Worm (Caenorhabditis elegans) whole organism, L4/young adult: Measurements from ENCODE around the gene ZK1307.4.

Source experiments
- W03F9.2 ChIP-seq: fragments of 150-350 bp; optimal IDR thresholded peaks from 2 replicates; lab custom pipeline; 2014; ENCODE audit warnings: missing biosample characterization, missing genetic modification characterization
- dao-5 ChIP-seq: sonication (generic microtip); optimal IDR thresholded peaks from 2 replicates; lab custom pipeline; 2016; ENCODE audit warnings: missing genotype, missing genetic modification characterization, moderate library complexity, missing compliant biosample characterization
- him-1 ChIP-seq: sonication (generic microtip); optimal IDR thresholded peaks from 2 replicates; lab custom pipeline; 2016; ENCODE audit warnings: missing genotype, missing genetic modification reagents, missing genetic modification characterization, missing compliant biosample characterization

Gene ZK1307.4

DNA sequence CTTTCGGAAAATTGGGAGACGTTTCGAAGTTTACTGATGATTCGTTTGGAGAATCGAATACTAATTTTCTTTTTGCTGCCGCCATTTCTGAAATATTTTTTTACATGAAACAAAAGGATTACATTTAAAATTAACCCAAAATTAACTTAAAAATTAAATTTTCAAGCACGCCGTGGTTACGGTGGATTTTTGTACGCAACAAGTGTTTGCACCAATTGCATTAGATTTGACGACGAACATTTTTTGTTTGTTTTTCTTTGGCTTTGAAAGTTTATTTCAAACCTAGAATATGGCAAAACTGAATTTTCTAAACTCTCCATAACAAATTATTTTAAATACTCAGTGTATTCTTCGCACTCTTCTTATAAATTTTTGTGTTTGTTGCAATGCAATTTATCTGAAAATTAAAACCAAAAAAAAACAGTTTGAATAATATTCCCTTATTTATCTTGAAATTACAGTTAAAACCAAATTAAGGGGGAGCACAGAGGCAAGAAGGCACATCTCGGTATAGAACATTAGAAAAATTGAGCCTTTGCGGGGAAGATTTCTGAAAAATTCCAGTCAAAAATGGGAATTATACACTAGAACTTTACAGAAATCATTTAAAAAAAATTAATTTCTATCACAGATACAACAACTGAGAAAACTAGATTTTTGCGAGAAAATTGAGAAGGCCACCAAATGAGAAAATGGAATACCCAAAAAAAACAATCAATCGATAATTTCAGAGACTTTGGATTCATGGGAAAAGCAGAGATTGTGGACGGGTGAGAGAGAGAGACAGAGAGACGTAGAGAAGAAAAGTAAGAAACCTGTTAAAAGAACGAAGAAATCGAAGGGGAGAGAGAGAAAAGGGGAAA, 34.3 kb downstream of the ZK1307.4 start, which contains the start of gene hal-3:
TSS of gene hal-3 (minus strand) at position 87 of the 863 bp plus-strand sequence.
- TF ChIP-seq W03F9.2 (tag; lab: Kevin White, UChicago) (peak; percentile 16), him-1 (no peak)

- TF ChIP-seq W03F9.2 (tag; lab: Kevin White, UChicago) (no peak), him-1 (no peak), dao-5 (tag; lab: Kevin White, UChicago) (no peak)
Observed at ce11 chrII:9614728-9615127, 36.9 kb downstream of the ZK1307.4 start, which contains the start of gene hlh-6. TSS of gene hlh-6 (minus strand) at chrII:9614828.

DNA sequence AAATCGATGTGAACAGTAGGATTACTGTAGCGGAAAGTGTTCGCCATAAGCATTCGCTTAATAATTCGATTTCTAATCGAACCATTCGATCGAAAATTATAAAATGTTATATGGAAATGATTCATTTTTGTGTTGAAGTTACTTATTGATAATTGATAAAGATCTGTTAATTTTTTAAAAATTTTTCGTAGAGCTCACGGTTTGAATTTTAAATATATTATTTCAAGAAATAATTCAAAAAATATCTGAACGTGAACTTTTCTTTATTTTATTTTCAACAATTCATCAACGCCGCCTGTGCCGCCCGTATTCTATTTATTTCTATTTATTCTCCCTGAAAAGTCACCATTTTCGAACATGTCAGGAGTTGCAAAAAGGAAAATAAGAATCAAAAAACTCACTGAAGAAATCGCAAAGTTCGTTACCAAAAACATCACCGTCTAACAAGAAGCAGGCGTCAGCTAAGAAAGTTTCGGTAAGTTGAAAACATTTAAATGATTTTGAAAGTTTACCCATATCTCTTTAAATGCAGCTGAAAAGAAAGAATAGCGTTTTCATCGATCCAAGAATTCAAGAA, 40.2 kb downstream of the ZK1307.4 start, which contains the start of the genes T15H9.5 and T15H9.4:
TSS of gene T15H9.5 (minus strand) at position 101 of the 577 bp plus-strand sequence.
TSS of gene T15H9.4 (plus strand) at position 527 of the 577 bp plus-strand sequence.
- TF ChIP-seq him-1, result no peak
- TF ChIP-seq dao-5 (tag; lab: Kevin White, UChicago), result no peak
- TF ChIP-seq W03F9.2 (tag; lab: Kevin White, UChicago), result no peak

- TF ChIP-seq W03F9.2 (tag; lab: Kevin White, UChicago), result no peak
- no peak for TF ChIP-seq him-1
- no peak for TF ChIP-seq dao-5 (tag; lab: Kevin White, UChicago)
Observed at ce11 chrII:9609296-9609695, 42.3 kb downstream of the ZK1307.4 start, which contains the start of gene pap-2. TSS of gene pap-2 (minus strand) at chrII:9609396.

DNA sequence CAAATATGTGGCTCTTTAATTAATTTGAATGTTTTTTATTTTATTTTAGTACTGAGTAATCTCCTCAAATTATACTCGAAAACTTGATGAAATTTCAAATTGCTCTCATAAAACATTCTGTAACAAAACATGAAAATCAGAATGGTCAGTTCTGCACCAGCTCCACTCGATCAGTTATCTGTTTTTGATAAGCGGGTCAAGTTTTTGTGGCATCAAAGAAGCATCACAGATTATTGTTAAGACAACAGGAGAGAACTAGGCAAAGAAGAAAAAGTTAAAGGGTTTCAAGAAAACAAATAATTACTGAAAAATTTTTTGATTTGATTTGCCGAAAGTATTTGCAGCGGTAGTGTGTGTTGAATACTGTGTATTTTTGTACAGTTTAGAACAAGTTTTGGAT, 44.5 kb downstream of the ZK1307.4 start:
- no peak for TF ChIP-seq him-1
- TF ChIP-seq W03F9.2 (tag; lab: Kevin White, UChicago), result no peak
- TF ChIP-seq dao-5 (tag; lab: Kevin White, UChicago), result no peak

DNA sequence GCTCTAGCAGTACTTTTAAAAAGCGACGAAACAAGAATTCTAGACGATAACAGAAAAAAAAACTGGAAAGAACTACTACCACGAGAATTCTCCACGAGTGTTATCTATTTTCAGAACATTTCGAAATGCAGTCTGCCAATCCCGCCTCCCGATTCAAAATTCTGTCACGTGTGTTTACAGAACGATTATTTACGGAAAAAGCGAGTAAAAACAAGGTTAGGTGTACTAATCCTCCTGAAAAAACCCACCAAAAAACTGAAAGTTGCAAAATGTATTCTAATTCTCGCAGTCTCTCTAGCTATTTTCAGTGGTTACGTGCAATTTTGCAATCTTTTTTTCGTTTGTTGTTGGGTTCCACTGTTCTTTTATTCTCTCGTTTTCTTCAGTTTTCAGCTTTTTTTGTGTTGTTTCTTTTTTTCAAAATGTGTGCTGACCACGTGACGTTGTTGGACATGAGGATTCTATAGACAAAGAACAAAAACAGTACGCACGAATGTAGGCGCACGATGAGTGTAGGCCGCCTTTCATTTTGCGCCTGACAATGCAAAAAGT, 45.0 kb downstream of the ZK1307.4 start:
- TF ChIP-seq W03F9.2 (tag; lab: Kevin White, UChicago) (no peak), him-1 (no peak), dao-5 (tag; lab: Kevin White, UChicago) (no peak)

DNA sequence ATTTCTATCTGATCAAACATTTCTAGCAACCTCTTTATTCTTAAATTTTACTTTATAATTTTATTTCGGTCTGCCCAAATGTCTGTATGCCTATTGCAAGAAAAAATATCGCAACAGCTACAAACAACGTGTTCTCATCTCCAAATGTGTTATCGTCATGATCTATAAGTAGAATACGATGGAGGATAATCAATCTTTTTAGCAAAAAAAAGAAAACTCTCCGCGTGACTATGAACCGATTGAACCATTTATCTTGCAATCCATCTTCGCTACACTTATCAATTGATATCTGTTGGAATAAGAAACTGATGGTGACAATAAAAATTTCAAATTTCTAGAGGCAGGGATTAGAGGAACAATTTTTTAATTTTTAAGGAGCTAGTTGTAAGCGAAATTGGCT, 45.6 kb downstream of the ZK1307.4 start:
- TF ChIP-seq W03F9.2 (tag; lab: Kevin White, UChicago) (no peak), dao-5 (tag; lab: Kevin White, UChicago) (no peak), him-1 (no peak)

ce11 chrII:9605336-9605735, 46.3 kb downstream of the ZK1307.4 start, which contains the start of gene nhr-19:
TSS of gene nhr-19 (minus strand) at chrII:9605526.
- TF ChIP-seq dao-5 (tag; lab: Kevin White, UChicago) (no peak), W03F9.2 (tag; lab: Kevin White, UChicago) (no peak), him-1 (no peak)

- no peak for TF ChIP-seq dao-5 (tag; lab: Kevin White, UChicago)
- TF ChIP-seq W03F9.2 (tag; lab: Kevin White, UChicago), result no peak
- TF ChIP-seq him-1, result no peak
Observed at ce11 chrII:9604685-9605084, 46.9 kb downstream of the ZK1307.4 start.

DNA sequence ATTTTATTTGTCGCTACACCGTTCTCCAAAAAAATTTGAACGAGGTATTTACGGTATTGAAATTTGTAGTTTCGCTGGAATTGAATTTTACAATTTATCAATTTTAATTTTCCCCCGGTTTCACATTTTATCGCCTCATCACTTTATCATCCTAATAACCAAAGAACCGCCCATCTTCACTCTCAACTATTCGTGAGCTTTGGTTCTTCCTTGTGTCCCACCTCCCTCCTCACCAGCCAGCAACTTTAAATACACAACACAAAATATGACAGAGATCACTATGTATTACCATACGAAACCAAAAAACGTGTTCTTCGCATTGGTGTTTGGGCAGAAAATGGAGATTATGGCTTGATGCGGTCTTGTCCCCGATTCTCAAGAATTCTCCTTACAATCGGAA, 47.5 kb downstream of the ZK1307.4 start:
- TF ChIP-seq him-1 (no peak), dao-5 (tag; lab: Kevin White, UChicago) (no peak), W03F9.2 (tag; lab: Kevin White, UChicago) (no peak)

- TF ChIP-seq W03F9.2 (tag; lab: Kevin White, UChicago) (peak; percentile 71), him-1 (no peak), dao-5 (tag; lab: Kevin White, UChicago) (no peak)
Observed at ce11 chrII:9603419-9603818, 48.2 kb downstream of the ZK1307.4 start.

DNA sequence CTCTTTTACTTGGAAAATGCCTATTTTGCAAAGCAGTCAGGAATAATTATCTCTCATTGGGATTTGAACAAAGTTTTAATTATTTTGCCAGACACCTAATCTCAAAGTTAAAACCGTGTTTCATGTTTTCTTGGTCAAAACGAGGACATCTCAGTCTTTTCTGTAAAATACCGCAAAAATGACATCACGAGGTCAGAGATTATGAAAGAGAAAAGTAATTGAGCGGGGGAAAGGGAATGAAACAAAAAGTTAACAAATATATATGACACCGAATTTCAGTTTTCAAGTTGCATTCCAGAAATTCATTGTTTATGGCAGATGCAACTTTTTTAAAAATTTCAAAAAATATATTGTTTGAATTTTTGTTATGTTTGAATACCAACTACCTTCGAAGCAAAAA, 49.0 kb downstream of the ZK1307.4 start:
- TF ChIP-seq him-1, result no peak
- TF ChIP-seq W03F9.2 (tag; lab: Kevin White, UChicago), result no peak
- TF ChIP-seq dao-5 (tag; lab: Kevin White, UChicago), result no peak

DNA sequence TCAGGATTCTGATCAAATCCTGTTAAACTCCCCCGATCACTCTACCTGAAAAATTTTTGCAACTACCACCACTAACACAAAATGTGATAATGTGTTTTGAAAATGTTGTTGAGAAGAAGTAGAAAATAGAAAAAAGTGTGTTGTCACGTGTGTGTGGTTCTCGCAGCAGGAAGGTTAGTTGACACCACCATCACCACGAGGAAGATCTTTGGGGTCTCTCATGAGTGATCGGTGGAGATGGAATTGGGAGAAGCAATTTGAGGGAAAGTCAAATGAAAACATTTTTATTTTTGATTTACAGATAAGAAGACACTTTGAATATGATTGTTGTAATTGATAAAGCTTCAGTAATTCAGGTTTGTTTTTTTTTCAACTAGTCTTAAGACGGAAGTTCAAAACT, 49.9 kb downstream of the ZK1307.4 start:
- TF ChIP-seq dao-5 (tag; lab: Kevin White, UChicago) (no peak), him-1 (no peak), W03F9.2 (tag; lab: Kevin White, UChicago) (no peak)

DNA sequence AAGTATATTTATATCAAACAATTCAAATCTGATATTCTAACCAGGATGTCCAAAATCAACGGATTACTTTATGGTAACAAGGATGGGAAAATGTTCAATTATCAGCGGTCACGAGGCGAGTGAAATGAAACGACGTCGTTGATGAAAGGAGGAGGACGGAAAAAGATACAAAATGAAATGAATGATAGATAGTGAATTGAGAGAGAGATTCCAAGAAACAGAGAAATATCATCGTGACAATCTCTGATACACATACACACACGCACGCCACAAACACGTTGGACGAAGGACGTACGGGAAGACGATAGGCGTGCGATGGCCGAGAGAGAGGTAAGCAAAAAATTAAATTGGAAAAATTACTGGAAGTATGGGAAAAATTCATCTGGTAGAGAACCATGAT, 50.5 kb downstream of the ZK1307.4 start:
- TF ChIP-seq W03F9.2 (tag; lab: Kevin White, UChicago) (peak; percentile 29), dao-5 (tag; lab: Kevin White, UChicago) (no peak), him-1 (no peak)
